Worm (Caenorhabditis elegans) whole organism, L4/young adult: ENCODE data around the gene hsp-16.2.

ENCODE experiments used
- W03F9.2 ChIP-seq: fragments of 150-350 bp; optimal IDR thresholded peaks from 2 replicates; lab custom pipeline; 2014; ENCODE audit warnings: missing biosample characterization, missing genetic modification characterization
- dao-5 ChIP-seq: sonication (generic microtip); optimal IDR thresholded peaks from 2 replicates; lab custom pipeline; 2016; ENCODE audit warnings: missing genotype, missing genetic modification characterization, moderate library complexity, missing compliant biosample characterization
- him-1 ChIP-seq: sonication (generic microtip); optimal IDR thresholded peaks from 2 replicates; lab custom pipeline; 2016; ENCODE audit warnings: missing genotype, missing genetic modification reagents, missing genetic modification characterization, missing compliant biosample characterization

- no peak for TF ChIP-seq dao-5
- no peak for TF ChIP-seq W03F9.2 (tag; lab: Kevin White, UChicago)
- no peak for TF ChIP-seq him-1 (tag; lab: Kevin White, UChicago)
These were observed 47.9 kb downstream of the hsp-16.2 start, which contains the start of gene clec-204 for ce11 chrV:1756856-1757255.
